Fruit fly (Drosophila melanogaster): Measurements from ENCODE around the gene Arp8.

Arp8 gene

dm6 chrX:17820252-17820651, 40.3 kb downstream of the Arp8 start:
- peak; percentile 95 for TF ChIP-seq CTCF (optimal IDR thresholded peaks at IDR 0.05)
- TF ChIP-seq CG8478 (optimal IDR thresholded peaks at IDR 0.05), result no peak

dm6 chrX:17819635-17820139, 40.9 kb downstream of the Arp8 start, which contains the start of gene CG12986:
CG12986 (minus strand) TSS chrX:17819685.
- no peak for TF ChIP-seq CTCF (optimal IDR thresholded peaks at IDR 0.05)
- TF ChIP-seq CG8478 (optimal IDR thresholded peaks at IDR 0.05), result no peak

- no peak for TF ChIP-seq CG8478 (optimal IDR thresholded peaks at IDR 0.05)
Observed at dm6 chrX:17816437-17816836, 44.2 kb downstream of the Arp8 start.

DNA sequence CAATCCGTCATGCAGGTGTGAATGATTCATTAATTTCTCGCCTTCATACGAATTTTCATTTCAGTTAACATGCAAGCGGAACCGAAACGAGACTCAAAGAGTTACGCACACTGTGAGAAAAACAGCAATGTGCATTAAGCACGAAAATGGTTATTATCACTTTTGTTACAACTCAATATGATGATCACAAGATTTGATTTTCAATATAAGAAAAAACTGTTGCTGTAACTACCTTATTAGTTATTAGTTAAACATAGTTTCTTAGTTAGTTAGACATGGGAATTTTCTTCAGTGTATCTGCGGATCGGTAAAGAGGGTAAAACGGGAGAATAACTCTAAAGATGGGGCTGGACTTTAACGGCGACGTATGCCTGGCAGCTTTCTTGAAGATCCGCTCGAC, 45.8 kb downstream of the Arp8 start:
- no peak for TF ChIP-seq CG8478 (optimal IDR thresholded peaks at IDR 0.05)
- no peak for TF ChIP-seq CTCF (optimal IDR thresholded peaks at IDR 0.05)

- TF ChIP-seq CG8478 (optimal IDR thresholded peaks at IDR 0.05), result no peak
- TF ChIP-seq CTCF (optimal IDR thresholded peaks at IDR 0.05), result no peak
Observed at dm6 chrX:17812193-17812592, 48.4 kb downstream of the Arp8 start.

All from S2 (cell line).